Worm (Caenorhabditis elegans) whole organism, L1 larva: ENCODE results near the gene scc-1.

Experiments
- F16B12.6 ChIP-seq: fragments of 150-350 bp; optimal IDR thresholded peaks from 2 replicates; lab custom pipeline; 2014; ENCODE audit warnings: missing biosample characterization, missing genetic modification characterization
- Y116A8C.19 ChIP-seq: sonication (generic microtip); optimal IDR thresholded peaks from 2 replicates; lab custom pipeline; 2016; ENCODE audit warnings: missing compliant biosample characterization, missing genetic modification characterization, borderline replicate concordance
- ama-1 ChIP-seq: fragments of 150-350 bp; optimal IDR thresholded peaks from 2 replicates; lab custom pipeline; 2014
- blmp-1 ChIP-seq: fragments of 150-350 bp; optimal IDR thresholded peaks from 2 replicates; lab custom pipeline; 2014; ENCODE audit warnings: missing biosample characterization, missing genetic modification characterization
- ceh-8 ChIP-seq: fragments of 200-800 bp; sonication (Bioruptor generic); optimal IDR thresholded peaks from 2 replicates; lab custom pipeline; 2018; ENCODE audit warnings: mild to moderate bottlenecking, missing genetic modification characterization, moderate library complexity, missing compliant biosample characterization
- ces-1 ChIP-seq: fragments of 150-350 bp; optimal IDR thresholded peaks from 2 replicates; lab custom pipeline; 2014; ENCODE audit warnings: missing biosample characterization, missing genetic modification reagents, missing genetic modification characterization
- efl-1 ChIP-seq, 4 experiments: fragments of 150-350 bp; optimal IDR thresholded peaks in 3 of 4; peaks in 1 of 4; 1 replicate in 1 of 4; 2 replicates in 3 of 4; lab custom pipeline; 2014; ENCODE audit warnings: missing biosample characterization in 2 of 4, missing genetic modification characterization in 2 of 4, missing genetic modification reagents in 2 of 4
- elt-2 ChIP-seq: sonication (generic microtip); optimal IDR thresholded peaks from 2 replicates; lab custom pipeline; 2016; ENCODE audit warnings: missing genetic modification characterization, mild to moderate bottlenecking, inconsistent platforms, missing compliant biosample characterization, missing genetic modification reagents
- elt-3 ChIP-seq, 6 experiments: fragments of 150-350 bp in 1 of 6; sonication (generic microtip); optimal IDR thresholded peaks; 2 replicates each; lab custom pipeline; 2017 to 2018; ENCODE audit warnings: missing biosample characterization in 6 of 6, missing genetic modification characterization in 6 of 6, inconsistent platforms in 1 of 6
- ets-5 ChIP-seq: fragments of 200-800 bp; sonication (Bioruptor generic); IDR thresholded peaks from 2 replicates; pipeline ENCODE4 v1.3.6; 2022; ENCODE audit warnings: missing genetic modification characterization, missing compliant biosample characterization
- fkh-10 ChIP-seq: sonication (generic microtip); optimal IDR thresholded peaks from 2 replicates; lab custom pipeline; 2017; ENCODE audit warnings: missing biosample characterization, missing genetic modification reagents, missing genetic modification characterization
- grh-1 ChIP-seq: fragments of 200-800 bp; sonication (Bioruptor generic); IDR thresholded peaks from 2 replicates; pipeline ENCODE4 v1.3.6; 2022; ENCODE audit warnings: missing genetic modification reagents, missing genetic modification characterization, missing compliant biosample characterization
- hlh-4 ChIP-seq: sonication (generic microtip); optimal IDR thresholded peaks from 2 replicates; lab custom pipeline; 2016; ENCODE audit warnings: mild to moderate bottlenecking, missing genetic modification characterization, missing compliant biosample characterization
- hpl-2 ChIP-seq: fragments of 150-350 bp; optimal IDR thresholded peaks from 2 replicates; lab custom pipeline; 2014; ENCODE audit warnings: missing biosample characterization, missing genetic modification reagents, missing genetic modification characterization
- irx-1 ChIP-seq: sonication (generic microtip); optimal IDR thresholded peaks from 2 replicates; lab custom pipeline; 2016; ENCODE audit warnings: missing genetic modification characterization, missing compliant biosample characterization
- isw-1 ChIP-seq: fragments of 200-800 bp; sonication (Bioruptor generic); IDR thresholded peaks from 2 replicates; pipeline ENCODE4 v1.3.6; 2022; ENCODE audit warnings: missing genetic modification characterization, missing compliant biosample characterization
- lin-14 ChIP-seq: fragments of 200-800 bp; sonication (Bioruptor generic); optimal IDR thresholded peaks from 2 replicates; lab custom pipeline; 2018; ENCODE audit warnings: mild to moderate bottlenecking, missing genetic modification characterization, moderate library complexity, missing compliant biosample characterization
- lin-35 ChIP-seq, 2 experiments: fragments of 150-350 bp; optimal IDR thresholded peaks; 2 replicates each; lab custom pipeline; 2014; ENCODE audit warnings: missing biosample characterization in 2 of 2, missing genetic modification characterization in 2 of 2, missing genetic modification reagents in 2 of 2
- lin-39 ChIP-seq: fragments of 150-350 bp; optimal IDR thresholded peaks from 2 replicates; lab custom pipeline; 2014; ENCODE audit warnings: missing biosample characterization, missing genetic modification reagents, missing genetic modification characterization
- lir-3 ChIP-seq: sonication (generic microtip); optimal IDR thresholded peaks from 2 replicates; lab custom pipeline; 2016; ENCODE audit warnings: mild to moderate bottlenecking, missing genetic modification characterization, moderate library complexity, missing compliant biosample characterization; ENCODE audit not compliant: poor library complexity
- lsy-2 ChIP-seq, 2 experiments: fragments of 150-350 bp; optimal IDR thresholded peaks; 2 replicates each; lab custom pipeline; 2014; ENCODE audit warnings: missing biosample characterization in 2 of 2, missing genetic modification characterization in 2 of 2
- mdl-1 ChIP-seq, 2 experiments: fragments of 150-350 bp; optimal IDR thresholded peaks; 2 replicates each; lab custom pipeline; 2014 to 2017; ENCODE audit warnings: missing biosample characterization in 2 of 2, missing genetic modification characterization in 2 of 2, inconsistent platforms in 1 of 2
- mep-1 ChIP-seq: fragments of 150-350 bp; optimal IDR thresholded peaks from 2 replicates; lab custom pipeline; 2014; ENCODE audit warnings: missing biosample characterization, missing genetic modification characterization
- nhr-19 ChIP-seq: fragments of 200-800 bp; sonication (Bioruptor generic); conservative IDR thresholded peaks from 2 replicates; pipeline ENCODE4 v1.3.6; 2022; ENCODE audit warnings: missing genetic modification characterization, missing compliant biosample characterization
- nhr-20 ChIP-seq: sonication (generic microtip); optimal IDR thresholded peaks from 2 replicates; lab custom pipeline; 2016; ENCODE audit warnings: mild to moderate bottlenecking, missing genetic modification characterization, missing compliant biosample characterization
- nhr-28 ChIP-seq: fragments of 150-350 bp; optimal IDR thresholded peaks from 2 replicates; lab custom pipeline; 2014; ENCODE audit warnings: missing biosample characterization, missing genetic modification characterization
- nhr-71 ChIP-seq: sonication (generic microtip); optimal IDR thresholded peaks from 2 replicates; lab custom pipeline; 2016; ENCODE audit warnings: mild to moderate bottlenecking, missing genetic modification characterization, moderate library complexity, missing compliant biosample characterization
- nhr-76 ChIP-seq: sonication (generic microtip); optimal IDR thresholded peaks from 2 replicates; lab custom pipeline; 2017; ENCODE audit warnings: missing biosample characterization, missing genetic modification characterization
- nhr-77 ChIP-seq: fragments of 150-350 bp; optimal IDR thresholded peaks from 2 replicates; lab custom pipeline; 2014; ENCODE audit warnings: missing biosample characterization, missing genetic modification characterization
- nhr-90 ChIP-seq: sonication (generic microtip); optimal IDR thresholded peaks from 2 replicates; lab custom pipeline; 2016; ENCODE audit warnings: mild to moderate bottlenecking, missing genetic modification characterization, missing compliant biosample characterization; ENCODE audit not compliant: poor library complexity
- pax-3 ChIP-seq: fragments of 200-800 bp; sonication (Bioruptor generic); optimal IDR thresholded peaks from 2 replicates; lab custom pipeline; 2018; ENCODE audit warnings: mild to moderate bottlenecking, missing genetic modification characterization, moderate library complexity, missing compliant biosample characterization
- pqm-1 ChIP-seq: sonication (generic microtip); optimal IDR thresholded peaks from 3 replicates; lab custom pipeline; 2017; ENCODE audit warnings: missing biosample characterization, missing genetic modification characterization
- rnt-1 ChIP-seq: sonication (generic microtip); optimal IDR thresholded peaks from 2 replicates; lab custom pipeline; 2016; ENCODE audit warnings: mild to moderate bottlenecking, missing genetic modification characterization, moderate library complexity, missing compliant biosample characterization
- sup-37 ChIP-seq: fragments of 200-800 bp; sonication (Bioruptor generic); optimal IDR thresholded peaks from 2 replicates; lab custom pipeline; 2018; ENCODE audit warnings: mild to moderate bottlenecking, missing genetic modification characterization, missing compliant biosample characterization
- unc-130 ChIP-seq: fragments of 150-350 bp; optimal IDR thresholded peaks from 2 replicates; lab custom pipeline; 2017; ENCODE audit warnings: missing biosample characterization, missing genetic modification characterization, inconsistent platforms
- unc-30 ChIP-seq: sonication (generic microtip); optimal IDR thresholded peaks from 2 replicates; lab custom pipeline; 2017; ENCODE audit warnings: missing biosample characterization, missing genetic modification characterization
- vab-15 ChIP-seq: sonication (generic microtip); optimal IDR thresholded peaks from 2 replicates; lab custom pipeline; 2017; ENCODE audit warnings: missing genotype, mild to moderate bottlenecking, missing genetic modification characterization, missing compliant biosample characterization
- zip-4 ChIP-seq: fragments of 200-800 bp; sonication (Bioruptor generic); optimal IDR thresholded peaks from 2 replicates; lab custom pipeline; 2018; ENCODE audit warnings: mild to moderate bottlenecking, missing genetic modification characterization, moderate library complexity, missing compliant biosample characterization

scc-1 gene

DNA sequence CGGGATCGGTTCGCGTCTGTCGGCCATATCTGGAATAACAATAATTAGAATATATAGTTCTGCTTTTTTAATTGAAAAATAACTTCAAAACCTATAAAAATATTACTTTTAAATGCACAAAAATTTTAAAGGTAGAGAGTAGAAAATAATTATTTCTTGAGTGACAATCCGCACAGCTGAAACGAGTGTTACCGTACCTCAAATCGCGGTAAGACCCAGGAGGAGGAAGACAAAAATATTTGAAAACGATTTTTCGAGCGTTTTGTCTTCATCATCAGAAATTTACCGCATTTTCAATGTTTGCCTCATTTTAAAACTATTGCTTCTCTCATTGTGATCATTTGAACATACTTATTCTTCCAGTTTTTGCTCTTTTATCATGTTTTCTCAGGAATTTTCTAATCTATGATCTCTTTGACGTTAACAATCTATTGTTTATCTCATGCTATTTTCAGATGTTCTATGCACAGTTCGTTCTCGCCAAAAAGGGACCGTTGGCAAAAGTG lies at the start of gene scc-1, which contains the start of gene rpn-5 (continued):
- TF ChIP-seq lin-14 (GFP tag; lab: Kevin White, UChicago) (peak; percentile 63), rnt-1 (tag; lab: Kevin White, UChicago) (peak; percentile 77), isw-1 (peak; percentile 77), mdl-1 (tag; optimal IDR thresholded peaks at IDR 0.05; lab: Kevin White, UChicago) (peak in 1 of 2 experiments; percentile 49), nhr-71 (peak; percentile 81), lsy-2 (tag; optimal IDR thresholded peaks at IDR 0.05; lab: Kevin White, UChicago) (peak; percentile 99 to 100), lin-35 (GFP tag; optimal IDR thresholded peaks at IDR 0.05; lab: Kevin White, UChicago) (peak; percentile 92 to 97), zip-4 (GFP tag; lab: Kevin White, UChicago) (no peak), pqm-1 (tag; lab: Kevin White, UChicago) (no peak), hlh-4 (tag; lab: Kevin White, UChicago) (no peak), nhr-77 (tag; lab: Kevin White, UChicago) (peak; percentile 42), ceh-8 (peak; percentile 45), mep-1 (tag; lab: Kevin White, UChicago) (peak; percentile 79), nhr-90 (tag; lab: Kevin White, UChicago) (peak; percentile 58), F16B12.6 (peak; percentile 44), lin-39 (tag; lab: Kevin White, UChicago) (peak; percentile 56), fkh-10 (GFP tag; lab: Kevin White, UChicago) (no peak), irx-1 (no peak), hpl-2 (GFP tag; lab: Kevin White, UChicago) (no peak), unc-130 (tag; lab: Kevin White, UChicago) (peak; percentile 84), elt-2 (tag; lab: Kevin White, UChicago) (peak; percentile 32), nhr-28 (tag; lab: Kevin White, UChicago) (no peak), grh-1 (no peak), nhr-19 (peak; percentile 70), blmp-1 (tag; lab: Kevin White, UChicago) (peak; percentile 75), efl-1 (optimal IDR thresholded peaks at IDR 0.05; lab: Kevin White, UChicago) (peak; percentile 93 to 96), efl-1 (GFP tag; optimal IDR thresholded peaks at IDR 0.05 in 1 of 2; lab: Kevin White, UChicago) (peak; percentile 94 to 99), unc-30 (tag; lab: Kevin White, UChicago) (no peak), vab-15 (peak; percentile 62), ces-1 (no peak), elt-3 (tag; optimal IDR thresholded peaks at IDR 0.05; lab: Kevin White, UChicago) (peak in 2 of 6 experiments; percentile 57 to 64), sup-37 (GFP tag; lab: Kevin White, UChicago) (no peak)
- TF ChIP-seq, all 84 proteins: peak for 45

DNA sequence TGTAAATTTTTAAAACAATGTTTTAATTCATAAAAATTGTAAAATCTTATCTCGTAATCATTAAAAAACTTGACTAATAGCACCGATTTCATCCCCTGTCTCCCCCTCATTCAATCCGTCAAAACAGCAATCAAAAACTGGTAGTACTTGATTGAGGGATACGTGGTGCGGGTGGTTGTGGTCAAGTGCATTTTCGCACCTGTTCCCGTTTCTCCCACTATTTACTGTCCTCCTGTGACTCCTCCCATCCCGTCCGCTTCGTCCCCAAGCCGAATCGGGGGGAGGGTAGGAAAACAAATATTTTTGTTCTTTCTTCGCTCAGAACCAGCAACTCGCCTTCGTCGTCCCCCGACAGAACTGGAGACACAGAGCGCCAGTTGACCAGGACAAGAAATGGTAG lies 49.7 kb upstream of the scc-1 start, which contains the start of gene lgc-27:
Gene lgc-27, plus strand, starts transcription at position 301 of the 400 bp plus-strand sequence.
- TF ChIP-seq lir-3 (tag; lab: Kevin White, UChicago), result no peak

DNA sequence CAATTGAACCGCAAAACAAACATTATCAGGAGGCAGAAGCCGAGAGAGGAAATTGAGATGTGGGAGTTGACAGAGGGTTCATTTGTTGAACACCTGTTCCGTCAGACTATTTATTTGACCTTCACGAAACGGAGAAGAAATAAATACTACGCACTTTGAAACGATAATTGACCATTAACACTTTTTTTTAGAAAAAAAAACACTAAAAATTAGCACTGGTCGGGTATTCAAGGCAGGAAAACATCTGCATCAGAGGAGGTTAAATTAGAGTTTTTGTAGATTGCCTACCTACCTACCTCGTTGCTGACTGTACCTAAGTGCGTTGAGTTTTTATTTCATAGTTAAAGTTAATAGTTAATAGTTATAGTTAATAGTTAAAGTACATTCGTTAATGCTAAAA lies 48.4 kb upstream of the scc-1 start:
- TF ChIP-seq ama-1 (lab: Kevin White, UChicago), result no peak
- TF ChIP-seq ets-5 (GFP tag; lab: Robert Waterston, UW), result no peak
- TF ChIP-seq Y116A8C.19 (tag; lab: Kevin White, UChicago), result no peak

DNA sequence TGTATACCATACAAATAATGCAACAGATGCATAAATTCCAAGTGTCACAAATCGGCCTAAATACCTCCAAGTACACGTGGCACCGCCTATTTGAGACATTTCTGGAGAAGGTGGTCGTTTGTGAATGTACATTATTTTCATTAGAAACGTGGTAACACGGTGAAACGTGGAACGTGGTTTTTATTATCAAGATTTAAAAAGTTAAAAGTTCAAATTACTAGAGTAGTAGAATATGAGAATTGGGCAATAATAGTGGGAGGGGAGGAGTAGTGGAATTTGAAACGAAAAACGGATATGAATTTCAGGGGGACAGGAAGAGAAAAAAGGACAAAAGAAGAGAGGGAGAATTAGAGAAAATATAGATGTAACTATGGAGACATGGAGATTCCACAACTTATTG lies 42.7 kb upstream of the scc-1 start, which contains the start of gene fut-6:
Gene fut-6, minus strand, starts transcription at position 101 of the 400 bp plus-strand sequence.
- TF ChIP-seq elt-2 (tag; lab: Kevin White, UChicago), result no peak
- TF ChIP-seq nhr-20 (tag; lab: Kevin White, UChicago), result no peak
- no peak for TF ChIP-seq pax-3 (tag; lab: Kevin White, UChicago)
- no peak for TF ChIP-seq nhr-76 (tag; lab: Kevin White, UChicago)
